Fruit fly (Drosophila melanogaster) whole organism, adult: Measurements from ENCODE around the gene FoxK.

Source experiments
- CG11617 ChIP-seq: fragments of 200-800 bp; sonication (Bioruptor generic); optimal IDR thresholded peaks from 2 replicates; lab custom pipeline; 2017; ENCODE audit warnings: mild to moderate bottlenecking, missing biosample characterization, missing genetic modification reagents, missing genetic modification characterization
- CG12768 ChIP-seq: fragments of 200-800 bp; sonication (Bioruptor generic); optimal IDR thresholded peaks from 2 replicates; lab custom pipeline; 2017; ENCODE audit warnings: missing biosample characterization, missing genetic modification characterization, mild to moderate bottlenecking, moderate library complexity, missing genetic modification reagents
- CG14711 ChIP-seq: fragments of 200-800 bp; sonication (Bioruptor generic); optimal IDR thresholded peaks from 2 replicates; lab custom pipeline; 2018; ENCODE audit warnings: missing biosample characterization, mild to moderate bottlenecking, missing genetic modification characterization, moderate library complexity
- CG1620 ChIP-seq: fragments of 200-800 bp; sonication (Bioruptor generic); optimal IDR thresholded peaks from 2 replicates; lab custom pipeline; 2016; ENCODE audit warnings: missing biosample characterization, missing genetic modification characterization
- CG33017 ChIP-seq: fragments of 200-800 bp; sonication (Bioruptor generic); optimal IDR thresholded peaks from 2 replicates; lab custom pipeline; 2018; ENCODE audit warnings: missing biosample characterization, mild to moderate bottlenecking, missing genetic modification characterization, moderate library complexity
- CG5204 ChIP-seq: fragments of 200-800 bp; sonication (Bioruptor generic); optimal IDR thresholded peaks from 2 replicates; lab custom pipeline; 2016; ENCODE audit warnings: missing biosample characterization, missing genetic modification characterization
- CG7045 ChIP-seq: fragments of 200-800 bp; sonication (Bioruptor generic); optimal IDR thresholded peaks from 2 replicates; lab custom pipeline; 2017; ENCODE audit warnings: missing biosample characterization, mild to moderate bottlenecking, missing genetic modification characterization
- CG7101 ChIP-seq: fragments of 200-800 bp; sonication (Bioruptor generic); optimal IDR thresholded peaks from 2 replicates; lab custom pipeline; 2018; ENCODE audit warnings: missing biosample characterization, mild to moderate bottlenecking, missing genetic modification characterization, moderate library complexity
- Clk ChIP-seq: fragments of 200-800 bp; sonication (Bioruptor generic); optimal IDR thresholded peaks from 2 replicates; lab custom pipeline; 2017; ENCODE audit warnings: missing biosample characterization, missing genetic modification characterization
- Crg-1 ChIP-seq: fragments of 200-800 bp; sonication (Bioruptor generic); optimal IDR thresholded peaks from 2 replicates; lab custom pipeline; 2016; ENCODE audit warnings: missing biosample characterization, missing genetic modification characterization
- Hr96 ChIP-seq: fragments of 200-800 bp; sonication (Bioruptor generic); optimal IDR thresholded peaks from 2 replicates; lab custom pipeline; 2016; ENCODE audit warnings: missing biosample characterization, missing genetic modification characterization
- Mnt ChIP-seq: fragments of 200-800 bp; sonication (Bioruptor generic); optimal IDR thresholded peaks from 2 replicates; lab custom pipeline; 2016; ENCODE audit warnings: missing biosample characterization, mild to moderate bottlenecking, missing genetic modification characterization
- bab1 ChIP-seq: fragments of 200-800 bp; sonication (Bioruptor generic); optimal IDR thresholded peaks from 3 replicates; lab custom pipeline; 2019; ENCODE audit warnings: missing biosample characterization, mild to moderate bottlenecking, missing genetic modification characterization, moderate library complexity
- cic ChIP-seq: fragments of 200-800 bp; sonication (Bioruptor generic); optimal IDR thresholded peaks from 2 replicates; lab custom pipeline; 2017; ENCODE audit warnings: missing biosample characterization, mild to moderate bottlenecking, missing genetic modification characterization, moderate library complexity
- cnc ChIP-seq, 2 experiments: fragments of >200 bp; optimal IDR thresholded peaks; 2 replicates each; lab custom pipeline; 2017
- kay ChIP-seq: fragments of 200-800 bp; sonication (Bioruptor generic); peaks from one replicate; lab custom pipeline; 2016; ENCODE audit warnings: missing biosample characterization, missing genetic modification characterization, borderline replicate concordance
- ovo ChIP-seq: fragments of 200-800 bp; sonication (Bioruptor generic); optimal IDR thresholded peaks from 2 replicates; lab custom pipeline; 2016; ENCODE audit warnings: missing biosample characterization, missing genetic modification characterization
- pad ChIP-seq: fragments of 200-800 bp; sonication (Bioruptor generic); optimal IDR thresholded peaks from 3 replicates; lab custom pipeline; 2017; ENCODE audit warnings: missing biosample characterization, missing genetic modification characterization, mild to moderate bottlenecking, moderate library complexity, missing genetic modification reagents
- tj ChIP-seq: fragments of 200-800 bp; sonication (Bioruptor generic); optimal IDR thresholded peaks from 3 replicates; lab custom pipeline; 2017; ENCODE audit warnings: missing biosample characterization, mild to moderate bottlenecking, missing genetic modification characterization, moderate library complexity
- toe ChIP-seq: fragments of 200-800 bp; sonication (Bioruptor generic); optimal IDR thresholded peaks from 2 replicates; lab custom pipeline; 2016; ENCODE audit warnings: missing biosample characterization, missing genetic modification characterization

FoxK gene

DNA sequence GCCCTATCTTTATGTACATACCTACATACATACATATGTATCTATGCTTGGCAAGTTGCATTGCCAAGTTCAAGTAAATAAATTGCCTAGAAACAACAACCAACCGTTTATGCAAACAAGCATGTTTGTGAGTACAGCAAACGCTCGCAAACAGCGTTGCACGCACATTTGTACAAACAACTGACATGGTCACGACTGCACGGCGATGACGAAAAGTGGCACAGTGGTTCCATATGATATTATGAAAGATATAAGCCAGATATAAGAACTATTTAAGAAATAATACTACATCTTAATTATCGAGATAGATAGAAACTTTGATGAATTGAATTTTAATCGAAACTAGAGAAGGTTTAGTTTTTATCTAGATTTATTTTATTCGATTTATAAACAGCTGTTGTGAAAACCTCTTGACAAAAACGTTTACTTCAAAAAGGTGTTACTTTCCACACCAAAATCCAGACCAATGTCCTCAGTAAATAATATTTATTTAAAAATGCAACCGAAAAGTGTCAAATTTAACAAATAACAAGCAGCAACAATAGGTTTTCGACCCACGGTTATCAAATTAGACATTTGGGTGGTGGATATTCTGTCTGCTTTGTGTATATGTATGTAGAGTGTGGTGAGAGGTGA lies 30.7 kb downstream of the FoxK start:
- TF ChIP-seq cic (GFP tag; lab: Kevin White, UChicago) (no peak), tj (peak; percentile 63), toe (no peak), CG5204 (GFP tag; lab: Kevin White, UChicago) (peak; percentile 50), CG11617 (peak; percentile 77), pad (GFP tag; lab: Kevin White, UChicago) (peak; percentile 15), Hr96 (no peak), CG7045 (GFP tag; lab: Kevin White, UChicago) (peak; percentile 39), CG12768 (no peak), CG14711 (tag; lab: Kevin White, UChicago) (peak; percentile 29), bab1 (GFP tag; lab: Kevin White, UChicago) (peak; percentile 59), Mnt (GFP tag; lab: Kevin White, UChicago) (no peak), CG33017 (tag; lab: Kevin White, UChicago) (peak; percentile 48), CG1620 (GFP tag; lab: Kevin White, UChicago) (no peak), CG7101 (peak; percentile 47), kay (GFP tag; lab: Kevin White, UChicago) (peak; percentile 86), Clk (GFP tag; lab: Kevin White, UChicago) (no peak), ovo (no peak)

DNA sequence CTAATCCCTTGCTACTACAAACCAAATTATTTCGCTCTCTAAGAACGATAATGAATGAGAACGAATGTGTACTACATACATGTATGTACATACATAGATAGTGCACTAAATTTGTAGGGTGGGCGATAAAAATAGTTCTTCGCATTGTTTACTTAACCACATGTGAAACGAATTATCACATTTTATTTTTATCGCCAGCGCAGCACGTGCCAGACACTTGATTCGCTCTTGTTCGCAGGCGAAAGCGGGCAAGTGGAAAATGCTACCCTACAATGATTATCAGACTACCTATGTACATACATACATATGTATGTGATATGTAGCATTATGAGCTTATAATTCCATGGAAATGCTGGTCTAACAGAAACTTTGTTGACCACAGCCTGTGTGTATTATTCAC lies 34.8 kb downstream of the FoxK start:
- TF ChIP-seq CG12768 (no peak), CG33017 (tag; lab: Kevin White, UChicago) (no peak), CG5204 (GFP tag; lab: Kevin White, UChicago) (no peak), CG7045 (GFP tag; lab: Kevin White, UChicago) (no peak), CG1620 (GFP tag; lab: Kevin White, UChicago) (no peak), Clk (GFP tag; lab: Kevin White, UChicago) (no peak), tj (no peak), Crg-1 (GFP tag; lab: Kevin White, UChicago) (no peak), Hr96 (no peak), CG14711 (tag; lab: Kevin White, UChicago) (peak; percentile 7), Mnt (GFP tag; lab: Kevin White, UChicago) (peak; percentile 73), toe (no peak), CG11617 (no peak), cic (GFP tag; lab: Kevin White, UChicago) (peak; percentile 26), bab1 (GFP tag; lab: Kevin White, UChicago) (no peak), cnc (optimal IDR thresholded peaks at IDR 0.05; lab: Kevin White, UChicago) (no peak), ovo (no peak), pad (GFP tag; lab: Kevin White, UChicago) (no peak)

DNA sequence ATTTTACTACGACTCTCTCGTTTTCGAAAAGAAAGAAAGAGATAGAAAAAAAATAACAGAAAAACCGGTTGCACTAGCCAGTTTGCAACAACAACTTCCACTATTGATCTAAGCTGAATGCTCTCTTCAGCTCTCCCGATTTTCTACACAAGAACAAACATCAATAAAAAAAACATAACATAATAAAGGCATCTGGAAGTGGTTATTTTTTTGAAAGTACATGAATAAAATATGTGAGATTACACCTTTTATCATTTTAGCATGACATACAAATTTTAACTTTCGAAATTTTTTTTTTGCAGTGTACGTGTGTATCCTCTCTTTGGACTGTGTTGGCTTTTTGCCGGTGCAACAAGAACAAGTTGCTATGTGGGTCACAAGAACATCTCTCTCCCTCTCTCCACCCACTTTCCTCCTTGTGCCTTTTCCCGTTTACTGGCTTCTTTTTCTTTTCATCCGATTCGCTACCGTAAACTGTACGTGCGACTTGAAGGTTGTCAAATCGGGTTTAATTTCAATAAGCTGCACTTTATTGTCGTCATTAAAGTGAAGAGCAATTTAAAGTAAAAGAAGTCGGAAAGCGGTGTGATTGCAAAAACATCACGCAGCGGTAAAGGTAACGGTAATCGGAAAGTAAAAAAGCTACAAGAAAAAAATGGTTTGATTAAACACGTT lies 35.9 kb downstream of the FoxK start:
- TF ChIP-seq kay (GFP tag; lab: Kevin White, UChicago) (peak; percentile 86), cnc (optimal IDR thresholded peaks at IDR 0.05; lab: Kevin White, UChicago) (no peak), toe (no peak), CG7101 (peak; percentile 94), CG11617 (peak; percentile 95), Hr96 (no peak), CG7045 (GFP tag; lab: Kevin White, UChicago) (peak; percentile 94), CG14711 (tag; lab: Kevin White, UChicago) (peak; percentile 93), ovo (no peak), tj (peak; percentile 79), Mnt (GFP tag; lab: Kevin White, UChicago) (peak; percentile 65), CG5204 (GFP tag; lab: Kevin White, UChicago) (no peak), CG12768 (peak; percentile 97), cic (GFP tag; lab: Kevin White, UChicago) (peak; percentile 82), bab1 (GFP tag; lab: Kevin White, UChicago) (peak; percentile 96), Clk (GFP tag; lab: Kevin White, UChicago) (peak; percentile 88), Crg-1 (GFP tag; lab: Kevin White, UChicago) (peak; percentile 93), pad (GFP tag; lab: Kevin White, UChicago) (peak; percentile 85), CG1620 (GFP tag; lab: Kevin White, UChicago) (peak; percentile 93), CG33017 (tag; lab: Kevin White, UChicago) (peak; percentile 96)

DNA sequence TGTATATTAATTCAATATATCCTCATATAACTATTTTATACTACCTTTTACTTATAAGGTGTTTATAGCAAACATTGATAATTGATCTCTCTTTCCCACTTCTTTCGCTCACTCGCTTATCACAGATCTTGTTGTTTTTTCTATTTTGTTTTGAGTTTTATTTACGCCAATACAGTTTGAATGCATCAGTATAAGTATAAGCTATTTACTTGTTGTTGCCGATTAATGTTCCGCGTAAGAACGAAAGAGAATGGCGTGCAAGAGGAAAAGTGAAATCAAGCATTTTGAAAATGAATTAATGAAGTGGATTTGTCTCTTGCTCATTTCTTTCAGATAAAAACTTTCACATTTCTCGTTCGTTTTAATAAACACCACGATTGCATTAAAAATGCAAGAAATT lies 37.0 kb downstream of the FoxK start:
- TF ChIP-seq tj (peak; percentile 48), kay (GFP tag; lab: Kevin White, UChicago) (peak; percentile 96), Hr96 (no peak), CG7101 (no peak), bab1 (GFP tag; lab: Kevin White, UChicago) (no peak), cic (GFP tag; lab: Kevin White, UChicago) (peak; percentile 77)

DNA sequence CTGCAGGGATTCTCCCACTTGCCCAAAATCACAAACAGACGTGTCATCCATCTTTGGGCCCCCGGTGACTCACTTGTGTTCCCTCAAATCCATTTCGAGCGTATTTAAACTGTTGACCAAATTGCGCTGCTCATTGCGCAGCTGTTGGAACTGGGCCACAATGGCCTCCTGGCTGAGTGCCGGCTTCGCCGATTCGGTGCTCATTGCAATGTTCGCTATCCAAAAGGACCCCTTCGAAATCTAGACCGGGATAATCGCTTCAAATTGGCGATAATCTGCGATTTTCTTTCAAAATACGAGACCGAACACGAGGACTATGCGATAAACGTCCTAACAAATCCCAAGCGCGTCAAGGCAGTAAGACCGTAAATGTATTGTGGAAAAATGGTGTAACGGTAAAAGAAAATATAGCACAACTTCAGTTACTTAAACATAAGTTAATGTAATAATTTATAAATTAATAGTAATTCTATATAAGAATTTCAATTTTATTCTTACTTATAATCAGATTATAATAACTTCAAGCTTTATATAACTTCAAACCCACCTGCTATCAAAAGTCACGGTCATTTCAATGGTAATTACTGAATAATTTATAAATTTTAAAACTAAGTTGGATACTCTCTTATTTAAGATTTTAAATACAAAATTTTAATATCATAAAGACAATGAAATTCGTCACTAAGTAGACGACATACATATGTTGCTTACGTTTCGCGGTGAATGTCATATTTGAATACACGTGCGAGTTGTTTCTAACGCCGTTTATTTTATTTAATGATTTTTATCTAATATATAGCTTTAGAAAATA lies 46.3 kb downstream of the FoxK start, which contains the start of the genes Pfdn2 and Noc1:
TSS of gene Pfdn2 (minus strand) at position 346 of the 811 bp plus-strand sequence.
TSS of gene Noc1 (plus strand) at position 727 of the 811 bp plus-strand sequence.
- peak; percentile 66 for TF ChIP-seq CG7101
- TF ChIP-seq ovo = peak; percentile 43
- TF ChIP-seq toe = no peak
- TF ChIP-seq bab1 (GFP tag; lab: Kevin White, UChicago) = peak; percentile 35
- TF ChIP-seq CG12768 = no peak
- TF ChIP-seq cic (GFP tag; lab: Kevin White, UChicago) = no peak
- TF ChIP-seq cnc (optimal IDR thresholded peaks at IDR 0.05; lab: Kevin White, UChicago) = no peak
- TF ChIP-seq Hr96 = no peak
- TF ChIP-seq pad (GFP tag; lab: Kevin White, UChicago) = no peak
- no peak for TF ChIP-seq CG1620 (GFP tag; lab: Kevin White, UChicago)
- no peak for TF ChIP-seq kay (GFP tag; lab: Kevin White, UChicago)
- TF ChIP-seq CG5204 (GFP tag; lab: Kevin White, UChicago) = no peak
- TF ChIP-seq CG7045 (GFP tag; lab: Kevin White, UChicago) = no peak
- no peak for TF ChIP-seq Clk (GFP tag; lab: Kevin White, UChicago)
- peak; percentile 39 for TF ChIP-seq CG33017 (tag; lab: Kevin White, UChicago)
- no peak for TF ChIP-seq Crg-1 (GFP tag; lab: Kevin White, UChicago)
- TF ChIP-seq CG14711 (tag; lab: Kevin White, UChicago) = peak; percentile 34
- TF ChIP-seq CG11617 = peak; percentile 52
- peak; percentile 92 for TF ChIP-seq Mnt (GFP tag; lab: Kevin White, UChicago)
- no peak for TF ChIP-seq tj
